Fruit fly (Drosophila melanogaster): ENCODE measurements around the gene CG6041.

DNA sequence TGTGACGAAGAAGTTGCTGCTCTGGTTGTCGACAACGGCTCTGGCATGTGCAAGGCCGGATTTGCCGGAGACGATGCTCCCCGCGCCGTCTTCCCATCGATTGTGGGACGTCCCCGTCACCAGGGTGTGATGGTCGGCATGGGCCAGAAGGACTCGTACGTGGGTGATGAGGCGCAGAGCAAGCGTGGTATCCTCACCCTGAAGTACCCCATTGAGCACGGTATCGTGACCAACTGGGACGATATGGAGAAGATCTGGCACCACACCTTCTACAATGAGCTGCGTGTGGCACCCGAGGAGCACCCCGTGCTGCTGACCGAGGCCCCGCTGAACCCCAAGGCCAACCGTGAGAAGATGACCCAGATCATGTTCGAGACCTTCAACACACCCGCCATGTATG lies 45.3 kb upstream of the CG6041 start:
- TF ChIP-seq Dll (optimal IDR thresholded peaks at IDR 0.05) (no peak), CG8478 (optimal IDR thresholded peaks at IDR 0.05) (no peak), psq (optimal IDR thresholded peaks at IDR 0.05) (no peak), usp (GFP tag; optimal IDR thresholded peaks at IDR 0.05) (no peak)
